Fruit fly (Drosophila melanogaster): ENCODE results near the gene CG15012.

DNA sequence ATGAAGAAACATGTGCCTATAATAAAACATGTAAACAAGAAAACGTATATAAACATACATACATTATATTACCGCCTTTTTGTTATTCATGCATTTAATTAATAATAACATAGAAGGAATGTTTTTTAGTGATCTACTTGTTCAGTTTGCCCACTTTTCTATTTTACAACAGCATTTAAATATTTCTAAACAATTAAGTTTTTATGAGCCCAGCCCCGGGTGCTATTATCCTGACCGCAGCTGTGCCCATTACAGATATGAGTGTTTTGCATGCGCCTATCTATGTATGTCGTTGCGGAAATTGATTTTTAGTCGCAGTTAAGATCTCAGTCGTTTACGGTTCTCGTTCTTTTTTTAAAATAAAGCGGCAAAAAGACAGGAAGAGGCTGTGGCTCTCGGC is 27.1 kb downstream of the CG15012 start:
- TF ChIP-seq CG8159 (tag; optimal IDR thresholded peaks at IDR 0.05): no peak
- TF ChIP-seq Pif1B (GFP tag; optimal IDR thresholded peaks at IDR 0.05): no peak
- TF ChIP-seq EcR (GFP tag; optimal IDR thresholded peaks at IDR 0.05): no peak
- no peak for TF ChIP-seq CG32121 (GFP tag; IDR thresholded peaks at IDR 0.05)
- no peak for TF ChIP-seq CG17806 (tag; optimal IDR thresholded peaks at IDR 0.05)
- TF ChIP-seq CG8301 (tag; optimal IDR thresholded peaks at IDR 0.05): no peak
- no peak for TF ChIP-seq CG12605 (GFP tag; IDR thresholded peaks at IDR 0.05)
- TF ChIP-seq CG10348 (GFP tag; IDR thresholded peaks at IDR 0.05): no peak
- TF ChIP-seq CG34367 (tag; optimal IDR thresholded peaks at IDR 0.05): no peak
- no peak for TF ChIP-seq CG9948 (tag; optimal IDR thresholded peaks at IDR 0.05)
- no peak for TF ChIP-seq Ets98B (GFP tag; IDR thresholded peaks at IDR 0.05)
